Worm (Caenorhabditis elegans) whole organism, young adult: ENCODE results near the gene hlh-6.

Experiments used
- D2030.7 ChIP-seq: fragments of 200-800 bp; sonication (Bioruptor generic); IDR thresholded peaks from 2 replicates; pipeline ENCODE4 v1.3.6; 2022; ENCODE audit warnings: missing genetic modification reagents, missing genetic modification characterization, missing compliant biosample characterization
- F37B4.10 ChIP-seq: fragments of 200-800 bp; sonication (Bioruptor generic); IDR thresholded peaks from 2 replicates; pipeline ENCODE4 v1.3.6; 2022; ENCODE audit warnings: missing genetic modification characterization, missing compliant biosample characterization
- Y56A3A.18 ChIP-seq: fragments of 200-800 bp; sonication (Bioruptor generic); IDR thresholded peaks from 2 replicates; pipeline ENCODE4 v1.3.6; 2022; ENCODE audit warnings: missing genetic modification reagents, missing genetic modification characterization, missing compliant biosample characterization
- Y95B8A.8 ChIP-seq: fragments of 200-800 bp; sonication (Bioruptor generic); IDR thresholded peaks from 2 replicates; pipeline ENCODE4 v1.3.6; 2022; ENCODE audit warnings: missing genetic modification reagents, missing genetic modification characterization, missing compliant biosample characterization
- ZK185.1 ChIP-seq: sonication (generic microtip); optimal IDR thresholded peaks from 2 replicates; lab custom pipeline; 2016; ENCODE audit warnings: mild to moderate bottlenecking, missing genetic modification characterization, missing compliant biosample characterization; ENCODE audit not compliant: poor library complexity, severe bottlenecking
- akir-1 ChIP-seq: fragments of 200-800 bp; sonication (Bioruptor generic); optimal IDR thresholded peaks from 2 replicates; lab custom pipeline; 2018; ENCODE audit warnings: mild to moderate bottlenecking, missing genetic modification characterization, moderate library complexity, missing compliant biosample characterization
- ama-1 ChIP-seq, 3 experiments: fragments of 150-350 bp in 1 of 3; sonication (generic microtip) in 2 of 3; optimal IDR thresholded peaks; 2 replicates each; lab custom pipeline; 2014 to 2018; ENCODE audit warnings: missing biosample characterization in 2 of 3, missing genetic modification characterization in 2 of 3, missing genetic modification reagents in 2 of 3
- attf-5 ChIP-seq: fragments of 200-800 bp; sonication (Bioruptor generic); optimal IDR thresholded peaks from 2 replicates; lab custom pipeline; 2018; ENCODE audit warnings: mild to moderate bottlenecking, missing genetic modification characterization, missing compliant biosample characterization
- attf-6 ChIP-seq: fragments of 200-800 bp; sonication (Bioruptor generic); IDR thresholded peaks from 2 replicates; pipeline ENCODE4 v1.3.6; 2022; ENCODE audit warnings: missing genetic modification reagents, missing genetic modification characterization, missing compliant biosample characterization
- cebp-2 ChIP-seq: fragments of 200-800 bp; sonication (Bioruptor generic); IDR thresholded peaks from 2 replicates; pipeline ENCODE4 v1.3.6; 2022; ENCODE audit warnings: missing genetic modification characterization, missing compliant biosample characterization
- ceh-27 ChIP-seq: fragments of 200-800 bp; sonication (Bioruptor generic); optimal IDR thresholded peaks from 2 replicates; lab custom pipeline; 2018; ENCODE audit warnings: mild to moderate bottlenecking, missing genetic modification characterization, moderate library complexity, missing compliant biosample characterization
- ceh-91 ChIP-seq: fragments of 200-800 bp; sonication (Bioruptor generic); IDR thresholded peaks from 2 replicates; pipeline ENCODE4 v1.3.6; 2022; ENCODE audit warnings: missing genetic modification reagents, missing genetic modification characterization, missing compliant biosample characterization
- dox-1 ChIP-seq: fragments of 200-800 bp; sonication (Bioruptor generic); IDR thresholded peaks from 2 replicates; pipeline ENCODE4 v1.3.6; 2022; ENCODE audit warnings: missing genetic modification reagents, missing genetic modification characterization, missing compliant biosample characterization
- ekl-4 ChIP-seq: fragments of 200-800 bp; sonication (Bioruptor generic); IDR thresholded peaks from 2 replicates; pipeline ENCODE4 v1.3.6; 2022; ENCODE audit warnings: missing genetic modification reagents, missing genetic modification characterization, missing compliant biosample characterization
- hlh-12 ChIP-seq: sonication (generic microtip); optimal IDR thresholded peaks from 2 replicates; lab custom pipeline; 2016; ENCODE audit warnings: missing genetic modification characterization, missing compliant biosample characterization
- hlh-26 ChIP-seq: fragments of 200-800 bp; sonication (Bioruptor generic); conservative IDR thresholded peaks from 2 replicates; pipeline ENCODE4 v1.3.6; 2022; ENCODE audit warnings: missing genetic modification reagents, missing genetic modification characterization, missing compliant biosample characterization
- hmg-1.2 ChIP-seq: fragments of 200-800 bp; sonication (Bioruptor generic); IDR thresholded peaks from 2 replicates; pipeline ENCODE4 v1.3.6; 2022; ENCODE audit warnings: missing genetic modification reagents, missing genetic modification characterization, missing compliant biosample characterization
- hrde-1 ChIP-seq: sonication (generic microtip); optimal IDR thresholded peaks from 2 replicates; lab custom pipeline; 2016; ENCODE audit warnings: missing genetic modification characterization, mild to moderate bottlenecking, missing compliant biosample characterization, moderate library complexity, missing genotype, missing genetic modification reagents, borderline replicate concordance
- let-607 ChIP-seq, 2 experiments: fragments of 200-800 bp in 1 of 2; sonication (Bioruptor generic) in 1 of 2; sonication (generic microtip) in 1 of 2; optimal IDR thresholded peaks; 2 replicates each; lab custom pipeline; 2016 to 2018; ENCODE audit warnings: mild to moderate bottlenecking in 2 of 2, missing compliant biosample characterization in 2 of 2, missing genetic modification characterization in 2 of 2, moderate library complexity in 2 of 2, missing genotype in 1 of 2
- lin-26 ChIP-seq: fragments of 200-800 bp; sonication (Bioruptor generic); IDR thresholded peaks from 2 replicates; pipeline ENCODE4 v1.3.6; 2022; ENCODE audit warnings: missing genetic modification reagents, missing genetic modification characterization, missing compliant biosample characterization
- lin-54 ChIP-seq: fragments of 200-800 bp; sonication (Bioruptor generic); optimal IDR thresholded peaks from 2 replicates; lab custom pipeline; 2018; ENCODE audit warnings: mild to moderate bottlenecking, missing genetic modification characterization, missing compliant biosample characterization
- lir-1 ChIP-seq: fragments of 200-800 bp; sonication (Bioruptor generic); conservative IDR thresholded peaks from 2 replicates; pipeline ENCODE4 v1.3.6; 2022; ENCODE audit warnings: missing genetic modification reagents, missing genetic modification characterization, missing compliant biosample characterization
- lsl-1 ChIP-seq: fragments of 200-800 bp; sonication (Bioruptor generic); optimal IDR thresholded peaks from 2 replicates; lab custom pipeline; 2018; ENCODE audit warnings: mild to moderate bottlenecking, missing genetic modification characterization, moderate library complexity, missing compliant biosample characterization
- madf-6 ChIP-seq: fragments of 200-800 bp; sonication (Bioruptor generic); IDR thresholded peaks from 2 replicates; pipeline ENCODE4 v1.3.6; 2022; ENCODE audit warnings: missing genetic modification reagents, missing genetic modification characterization, missing compliant biosample characterization
- mcd-1 ChIP-seq: fragments of 200-800 bp; sonication (Bioruptor generic); IDR thresholded peaks from 2 replicates; pipeline ENCODE4 v1.3.6; 2022; ENCODE audit warnings: missing genetic modification reagents, missing genetic modification characterization, missing compliant biosample characterization
- mxl-1 ChIP-seq: sonication (generic microtip); optimal IDR thresholded peaks from 2 replicates; lab custom pipeline; 2016; ENCODE audit warnings: missing genetic modification characterization, missing compliant biosample characterization
- nfya-1 ChIP-seq: sonication (generic microtip); optimal IDR thresholded peaks from 2 replicates; lab custom pipeline; 2017; ENCODE audit warnings: antibody characterized with exemption, missing compliant biosample characterization, missing genetic modification characterization, borderline replicate concordance; ENCODE audit not compliant: insufficient read depth
- nfyb-1 ChIP-seq: fragments of 200-800 bp; sonication (Bioruptor generic); IDR thresholded peaks from 2 replicates; pipeline ENCODE4 v1.3.6; 2022; ENCODE audit warnings: missing genetic modification reagents, missing genetic modification characterization, missing compliant biosample characterization
- nhr-80 ChIP-seq: sonication (generic microtip); optimal IDR thresholded peaks from 2 replicates; lab custom pipeline; 2016; ENCODE audit warnings: missing genetic modification characterization, missing compliant biosample characterization
- pbrm-1 ChIP-seq: fragments of 200-800 bp; sonication (Bioruptor generic); IDR thresholded peaks from 2 replicates; pipeline ENCODE4 v1.3.6; 2022; ENCODE audit warnings: missing genetic modification reagents, missing genetic modification characterization, missing compliant biosample characterization
- pha-4 ChIP-seq: fragments of 150-350 bp; sonication (generic microtip); optimal IDR thresholded peaks from 2 replicates; lab custom pipeline; 2014; ENCODE audit warnings: missing biosample characterization, missing genetic modification reagents, missing genetic modification characterization
- rec-8 ChIP-seq, 2 experiments: sonication (generic microtip); optimal IDR thresholded peaks; 2 replicates each; lab custom pipeline; 2016; ENCODE audit warnings: mild to moderate bottlenecking in 2 of 2, missing genetic modification characterization in 2 of 2, missing genetic modification reagents in 2 of 2, missing genotype in 2 of 2, missing biosample characterization in 1 of 2, missing compliant biosample characterization in 1 of 2, moderate library complexity in 1 of 2
- sea-2 ChIP-seq: fragments of 200-800 bp; sonication (Bioruptor generic); IDR thresholded peaks from 2 replicates; pipeline ENCODE4 v1.3.6; 2022; ENCODE audit warnings: missing genetic modification characterization, missing compliant biosample characterization
- snpc-1.3 ChIP-seq: sonication (generic microtip); optimal IDR thresholded peaks from 2 replicates; lab custom pipeline; 2017; ENCODE audit warnings: missing genetic modification characterization, mild to moderate bottlenecking, missing compliant biosample characterization, antibody characterized with exemption, moderate library complexity, missing genotype, missing genetic modification reagents; ENCODE audit not compliant: insufficient read depth
- snpc-4 ChIP-seq, 5 experiments: fragments of 150-350 bp in 1 of 5; sonication (generic microtip) in 4 of 5; optimal IDR thresholded peaks; 2 replicates each; lab custom pipeline; 2014 to 2018; ENCODE audit warnings: missing genetic modification characterization in 5 of 5, missing biosample characterization in 3 of 5, antibody characterized with exemption in 2 of 5, mild to moderate bottlenecking in 2 of 5, missing compliant biosample characterization in 2 of 5, missing genotype in 2 of 5, moderate library complexity in 2 of 5, missing genetic modification reagents in 1 of 5
- somi-1 ChIP-seq: fragments of 200-800 bp; sonication (Bioruptor generic); optimal IDR thresholded peaks from 2 replicates; lab custom pipeline; 2018; ENCODE audit warnings: mild to moderate bottlenecking, missing genetic modification characterization, missing compliant biosample characterization
- sptf-2 ChIP-seq: fragments of 200-800 bp; sonication (Bioruptor generic); optimal IDR thresholded peaks from 2 replicates; lab custom pipeline; 2018; ENCODE audit warnings: mild to moderate bottlenecking, missing genetic modification characterization, missing compliant biosample characterization
- unc-130 ChIP-seq: sonication (generic microtip); optimal IDR thresholded peaks from 2 replicates; lab custom pipeline; 2016; ENCODE audit warnings: missing genetic modification reagents, missing genetic modification characterization, missing compliant biosample characterization
- unc-62 ChIP-seq: fragments of 150-350 bp; optimal IDR thresholded peaks from 2 replicates; lab custom pipeline; 2014; ENCODE audit warnings: missing biosample characterization, missing genetic modification reagents, missing genetic modification characterization
- ztf-6 ChIP-seq: fragments of 200-800 bp; sonication (Bioruptor generic); IDR thresholded peaks from 2 replicates; pipeline ENCODE4 v1.3.6; 2022; ENCODE audit warnings: missing genetic modification reagents, missing genetic modification characterization, missing compliant biosample characterization

hlh-6 gene

ce11 chrII:9651700-9652099 is 37.1 kb upstream of the hlh-6 start, which contains the start of gene ZK1307.4:
Gene ZK1307.4, minus strand, starts transcription at chrII:9651800.
- TF ChIP-seq cebp-2 (GFP tag; lab: Robert Waterston, UW) (no peak), snpc-4 (GFP tag; optimal IDR thresholded peaks at IDR 0.05; lab: Kevin White, UChicago) (no peak), snpc-4 (tag; optimal IDR thresholded peaks at IDR 0.05; lab: Kevin White, UChicago) (no peak), attf-6 (GFP tag; lab: Robert Waterston, UW) (no peak), hmg-1.2 (no peak), attf-5 (GFP tag; lab: Kevin White, UChicago) (no peak), ceh-27 (no peak), ama-1 (optimal IDR thresholded peaks at IDR 0.05; lab: Kevin White, UChicago) (no peak), ama-1 (GFP tag; optimal IDR thresholded peaks at IDR 0.05; lab: Kevin White, UChicago) (no peak), hlh-26 (GFP tag; lab: Robert Waterston, UW) (no peak), F37B4.10 (GFP tag; lab: Robert Waterston, UW) (no peak), unc-62 (GFP tag; lab: Kevin White, UChicago) (no peak), pha-4 (tag; lab: Kevin White, UChicago) (no peak), lin-26 (GFP tag; lab: Robert Waterston, UW) (no peak), nfya-1 (tag; lab: Kevin White, UChicago) (no peak), snpc-1.3 (tag; lab: Kevin White, UChicago) (no peak), unc-130 (GFP tag; lab: Kevin White, UChicago) (no peak), nhr-80 (tag; lab: Kevin White, UChicago) (no peak), sptf-2 (GFP tag; lab: Kevin White, UChicago) (no peak), Y95B8A.8 (no peak), mcd-1 (GFP tag; lab: Robert Waterston, UW) (no peak), ZK185.1 (tag; lab: Kevin White, UChicago) (no peak)

ce11 chrII:9649191-9649590 is 34.6 kb upstream of the hlh-6 start, which contains the start of gene ZK1307.9:
Gene ZK1307.9, plus strand, starts transcription at chrII:9649491.
- TF ChIP-seq lin-54 (no peak), hlh-12 (no peak), ama-1 (optimal IDR thresholded peaks at IDR 0.05; lab: Kevin White, UChicago) (peak; percentile 21), ama-1 (GFP tag; optimal IDR thresholded peaks at IDR 0.05; lab: Kevin White, UChicago) (no peak), madf-6 (GFP tag; lab: Robert Waterston, UW) (peak; percentile 39; the same call in 1 of the 2 replicates), hmg-1.2 (0 out of 2 replicates have a peak, but pooled peaks have one; percentile 18)

ce11 chrII:9646928-9647838 is 32.6 kb upstream of the hlh-6 start, which contains the start of gene sqv-8:
Gene sqv-8, plus strand, starts transcription at chrII:9646978.
- no peak for TF ChIP-seq Y56A3A.18 (GFP tag; lab: Robert Waterston, UW)
- TF ChIP-seq mxl-1: no peak
- TF ChIP-seq ceh-91 (GFP tag; lab: Robert Waterston, UW): peak; percentile 27; the same call in 1 of the 2 replicates
- no peak for TF ChIP-seq lir-1 (GFP tag; lab: Robert Waterston, UW)
- peak; percentile 37 to 43 for TF ChIP-seq let-607 (tag; optimal IDR thresholded peaks at IDR 0.05; lab: Kevin White, UChicago)
- TF ChIP-seq sea-2 (GFP tag; lab: Robert Waterston, UW): no peak
- peak; percentile 28 for TF ChIP-seq unc-62 (GFP tag; lab: Kevin White, UChicago)
- TF ChIP-seq somi-1 (GFP tag; lab: Kevin White, UChicago): no peak
- TF ChIP-seq D2030.7 (GFP tag; lab: Robert Waterston, UW): peak; percentile 62; the same call in 1 of the 2 replicates
- no peak for TF ChIP-seq nfyb-1 (GFP tag; lab: Robert Waterston, UW)
- TF ChIP-seq akir-1 (GFP tag; lab: Kevin White, UChicago): no peak
- TF ChIP-seq lsl-1 (GFP tag; lab: Kevin White, UChicago): peak; percentile 96
- TF ChIP-seq rec-8 (tag; optimal IDR thresholded peaks at IDR 0.05; lab: Kevin White, UChicago): no peak
- peak; percentile 80 for TF ChIP-seq lin-54
- TF ChIP-seq attf-5 (GFP tag; lab: Kevin White, UChicago): peak; percentile 20
- no peak for TF ChIP-seq pbrm-1
- TF ChIP-seq nhr-80 (tag; lab: Kevin White, UChicago): peak; percentile 65
- 0 out of 2 replicates have a peak, but pooled peaks have one; percentile 17 for TF ChIP-seq dox-1 (GFP tag; lab: Robert Waterston, UW)
- TF ChIP-seq ekl-4: no peak
- no peak for TF ChIP-seq F37B4.10 (GFP tag; lab: Robert Waterston, UW)
- no peak for TF ChIP-seq hrde-1 (tag; lab: Kevin White, UChicago)
- TF ChIP-seq ztf-6 (GFP tag; lab: Robert Waterston, UW): no peak
